Worm (Caenorhabditis elegans): ENCODE measurements around the gene gbf-1.
A peak's percentile ranks its signal among the peaks of the same experiment; 100 is the strongest.
"Not testable (repeated sequence)": the region's sequence is repeated elsewhere in the genome, so short reads cannot be mapped to it uniquely, and the experiment has no call there.

The gbf-1 gene

ce11 chrIII:11792295-11793256 is 19.1 kb upstream of the gbf-1 start, which contains the start of gene C24H11.2:
C24H11.2 (minus strand) TSS chrIII:11792345.
- peak; percentile 33 for TF ChIP-seq dmd-4 (tag; optimal IDR thresholded peaks at IDR 0.05; ENCODE audit: borderline replicate concordance)
- TF ChIP-seq ceh-34 (tag; optimal IDR thresholded peaks at IDR 0.05), result peak; percentile 33
- TF ChIP-seq npax-4 (tag; optimal IDR thresholded peaks at IDR 0.05), result peak; percentile 22
- TF ChIP-seq madf-2 (tag; optimal IDR thresholded peaks at IDR 0.05), result peak; percentile 52
- TF ChIP-seq ets-4 (tag; optimal IDR thresholded peaks at IDR 0.05), result peak; percentile 3
- TF ChIP-seq ceh-18 (tag; optimal IDR thresholded peaks at IDR 0.05), result peak; percentile 35
- peak; percentile 5 for TF ChIP-seq hlh-8 (tag; optimal IDR thresholded peaks at IDR 0.05)
- TF ChIP-seq K02D7.2 (tag; optimal IDR thresholded peaks at IDR 0.05), result peak; percentile 73
- 0 out of 2 replicates have a peak, but pooled peaks have one; percentile 10 for TF ChIP-seq ceh-45 (GFP tag; IDR thresholded peaks at IDR 0.05)
- peak; percentile 43 for TF ChIP-seq C38D4.7 (GFP tag; optimal IDR thresholded peaks at IDR 0.05)
- TF ChIP-seq ztf-16 (tag; optimal IDR thresholded peaks at IDR 0.05), result peak; percentile 42
- peak; percentile 12 for TF ChIP-seq ttx-3 (tag; optimal IDR thresholded peaks at IDR 0.05)
- TF ChIP-seq T23F11.4 (GFP tag; optimal IDR thresholded peaks at IDR 0.05), result peak; percentile 23
- TF ChIP-seq ceh-14 (tag; optimal IDR thresholded peaks at IDR 0.05), result peak; percentile 70
- TF ChIP-seq fax-1 (tag; optimal IDR thresholded peaks at IDR 0.05), result peak; percentile 39
- TF ChIP-seq ceh-6 (GFP tag; optimal IDR thresholded peaks at IDR 0.05), result peak; percentile 40
- peak; percentile 34 for TF ChIP-seq hlh-6 (tag; optimal IDR thresholded peaks at IDR 0.05)
- peak; percentile 4 for TF ChIP-seq ref-2 (tag; optimal IDR thresholded peaks at IDR 0.05)
- peak; percentile 20 for TF ChIP-seq lin-11 (tag; optimal IDR thresholded peaks at IDR 0.05)
- peak; percentile 25 for TF ChIP-seq dve-1 (tag; optimal IDR thresholded peaks at IDR 0.05)
- TF ChIP-seq unc-3 (GFP tag; conservative IDR thresholded peaks at IDR 0.05), result not testable (repeated sequence)
- TF ChIP-seq unc-3 (tag; optimal IDR thresholded peaks at IDR 0.05), result peak; percentile 11
- TF ChIP-seq sox-4 (tag; optimal IDR thresholded peaks at IDR 0.05), result peak; percentile 69
- peak; percentile 10 for TF ChIP-seq unc-86 (tag; optimal IDR thresholded peaks at IDR 0.05)
- peak; percentile 46 for TF ChIP-seq gmeb-2 (tag; optimal IDR thresholded peaks at IDR 0.05)
- TF ChIP-seq nfya-1 (tag; optimal IDR thresholded peaks at IDR 0.05), result peak; percentile 6
- TF ChIP-seq nhr-232 (tag; optimal IDR thresholded peaks at IDR 0.05), result peak; percentile 16
- peak; percentile 63 for TF ChIP-seq ceh-19 (GFP tag; optimal IDR thresholded peaks at IDR 0.05)
- TF ChIP-seq pat-9 (tag; optimal IDR thresholded peaks at IDR 0.05), result peak; percentile 61
- TF ChIP-seq hlh-13 (GFP tag; optimal IDR thresholded peaks at IDR 0.05), result peak; percentile 12
- peak; percentile 38 for TF ChIP-seq ceh-48 (tag; optimal IDR thresholded peaks at IDR 0.05)
- TF ChIP-seq pqm-1 (tag; optimal IDR thresholded peaks at IDR 0.05), result peak; percentile 29
- TF ChIP-seq pha-2 (tag; optimal IDR thresholded peaks at IDR 0.05), result peak; percentile 44
- TF ChIP-seq hlh-15 (tag; optimal IDR thresholded peaks at IDR 0.05), result peak; percentile 30
- peak; percentile 48 for TF ChIP-seq che-1 (tag; optimal IDR thresholded peaks at IDR 0.05)

- TF ChIP-seq che-1 (tag; optimal IDR thresholded peaks at IDR 0.05), result no peak
- TF ChIP-seq unc-42 (tag; optimal IDR thresholded peaks at IDR 0.05), result no peak
- no peak for TF ChIP-seq mec-3 (tag; optimal IDR thresholded peaks at IDR 0.05; ENCODE audit: borderline replicate concordance)
- no peak for TF ChIP-seq C38D4.7 (GFP tag; optimal IDR thresholded peaks at IDR 0.05)
- no peak for TF ChIP-seq lin-11 (tag; optimal IDR thresholded peaks at IDR 0.05)
- TF ChIP-seq nfya-1 (tag; optimal IDR thresholded peaks at IDR 0.05), result no peak
- no peak for TF ChIP-seq madf-2 (tag; optimal IDR thresholded peaks at IDR 0.05)
- TF ChIP-seq ceh-2 (tag; optimal IDR thresholded peaks at IDR 0.05), result no peak
- TF ChIP-seq hlh-15 (tag; optimal IDR thresholded peaks at IDR 0.05), result no peak
- TF ChIP-seq K09A11.1 (tag; optimal IDR thresholded peaks at IDR 0.05; ENCODE audit: insufficient read depth), result no peak
These were observed 16.0 kb upstream of the gbf-1 start for ce11 chrIII:11789480-11789879.
